Fruit fly (Drosophila melanogaster): ENCODE measurements around the gene CG11977.
A peak's percentile ranks its signal among the peaks of the same experiment; 100 is the strongest.

Gene CG11977

dm6 chr3R:9027082-9027481 is 29.6 kb downstream of the CG11977 start (continued):
- TF ChIP-seq ara (GFP tag; IDR thresholded peaks at IDR 0.05) (0 out of 2 replicates have a peak, but pooled peaks have one; percentile 5), sd (tag; optimal IDR thresholded peaks at IDR 0.05) (peak; percentile 32), Jarid2 (GFP tag; optimal IDR thresholded peaks at IDR 0.05) (no peak), oc (tag; optimal IDR thresholded peaks at IDR 0.05) (no peak)

DNA sequence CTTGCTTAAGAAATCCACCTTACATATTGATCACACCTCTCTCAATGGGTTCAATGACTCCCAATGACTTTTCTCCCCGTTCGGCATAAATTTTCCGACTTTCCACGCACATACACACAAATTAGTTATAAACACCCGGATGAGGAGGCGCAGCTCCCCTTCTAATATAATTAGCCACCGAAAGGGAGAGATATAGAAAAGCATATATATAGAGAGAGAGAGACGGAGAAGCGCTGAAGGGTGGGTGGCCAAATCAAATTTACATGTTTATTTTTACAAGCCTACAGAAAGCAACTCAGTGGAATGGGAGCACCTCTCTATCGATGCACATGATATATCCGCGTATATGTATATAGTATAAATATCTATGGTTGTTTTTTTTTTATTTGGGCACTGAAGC is 31.2 kb downstream of the CG11977 start:
- TF ChIP-seq ATbp (GFP tag; optimal IDR thresholded peaks at IDR 0.05) (no peak), usp (GFP tag; optimal IDR thresholded peaks at IDR 0.05) (no peak), z (GFP tag; IDR thresholded peaks at IDR 0.05) (peak; percentile 60; the same call in 1 of the 3 replicates), Vsx1 (GFP tag; optimal IDR thresholded peaks at IDR 0.05) (peak; percentile 87), CG32772 (GFP tag; IDR thresholded peaks at IDR 0.05) (0 out of 2 replicates have a peak, but pooled peaks have one; percentile 13), sd (tag; optimal IDR thresholded peaks at IDR 0.05) (peak; percentile 49), p53 (GFP tag; optimal IDR thresholded peaks at IDR 0.05) (no peak), Hmr (GFP tag; optimal IDR thresholded peaks at IDR 0.05) (no peak), gcm (GFP tag; optimal IDR thresholded peaks at IDR 0.05) (peak; percentile 11), tll (GFP tag; optimal IDR thresholded peaks at IDR 0.05) (peak in 1 of 2 experiments; percentile 0), sqz (GFP tag; optimal IDR thresholded peaks at IDR 0.05) (peak; percentile 34), chm (GFP tag; IDR thresholded peaks at IDR 0.05) (0 out of 2 replicates have a peak, but pooled peaks have one; percentile 29), E2f1 (GFP tag; IDR thresholded peaks at IDR 0.05) (no peak), CG12769 (tag; optimal IDR thresholded peaks at IDR 0.05) (peak; percentile 72), Med (GFP tag) (peak; percentile 45), crol (GFP tag; IDR thresholded peaks at IDR 0.05) (peak; percentile 21; the same call in 1 of the 2 replicates), Doc2 (GFP tag; IDR thresholded peaks at IDR 0.05) (no peak), toy (GFP tag; IDR thresholded peaks at IDR 0.05) (no peak), Kr (GFP tag; optimal IDR thresholded peaks at IDR 0.05) (peak; percentile 14), Usf (GFP tag; optimal IDR thresholded peaks at IDR 0.05) (no peak), CG7745 (tag; optimal IDR thresholded peaks at IDR 0.05) (peak; percentile 92), CG6254 (GFP tag; optimal IDR thresholded peaks at IDR 0.05) (no peak), pros (GFP tag; optimal IDR thresholded peaks at IDR 0.05) (peak; percentile 58), ci (GFP tag; IDR thresholded peaks at IDR 0.05) (peak; percentile 53; the same call in 1 of the 3 replicates), chinmo (GFP tag; IDR thresholded peaks at IDR 0.05; ENCODE audit: partially characterized antibody) (0 out of 4 replicates have a peak, but pooled peaks have one; percentile 40), CG32767 (GFP tag; IDR thresholded peaks at IDR 0.05) (0 out of 2 replicates have a peak, but pooled peaks have one; percentile 36), abd-A (tag; optimal IDR thresholded peaks at IDR 0.05) (peak; percentile 83), al (GFP tag; IDR thresholded peaks at IDR 0.05) (no peak), CG3065 (GFP tag; optimal IDR thresholded peaks at IDR 0.05) (no peak), kah (GFP tag; optimal IDR thresholded peaks at IDR 0.05) (peak; percentile 27), Lhr (GFP tag; optimal IDR thresholded peaks at IDR 0.05) (no peak), zfh1 (GFP tag; IDR thresholded peaks at IDR 0.05) (0 out of 3 replicates have a peak, but pooled peaks have one; percentile 15), gsb-n (tag; optimal IDR thresholded peaks at IDR 0.05) (peak; percentile 17), cg (GFP tag; optimal IDR thresholded peaks at IDR 0.05) (peak; percentile 17), fd64A (GFP tag; optimal IDR thresholded peaks at IDR 0.05) (peak; percentile 43), tin (GFP tag; optimal IDR thresholded peaks at IDR 0.05) (no peak), CG4328 (GFP tag; optimal IDR thresholded peaks at IDR 0.05) (no peak), vvl (GFP tag; IDR thresholded peaks at IDR 0.05) (peak; percentile 24; the same call in 1 of the 2 replicates), sr (GFP tag; IDR thresholded peaks at IDR 0.05) (peak; percentile 83)
